Fruit fly (Drosophila melanogaster) whole organism, prepupa: ENCODE data around the gene Ir64a.

ENCODE experiments used
- CG11294 ChIP-seq: fragments of 200-800 bp; sonication (Bioruptor generic); IDR thresholded peaks from 2 replicates; pipeline ENCODE4 v1.3.6; 2022; ENCODE audit warnings: missing biosample characterization, missing genetic modification characterization
- CG1621 ChIP-seq: fragments of 200-800 bp; sonication (Bioruptor generic); optimal IDR thresholded peaks from 3 replicates; lab custom pipeline; 2018; ENCODE audit warnings: missing biosample characterization, mild to moderate bottlenecking, missing genetic modification characterization
- CG16779 ChIP-seq: fragments of 200-800 bp; sonication (Bioruptor generic); optimal IDR thresholded peaks from 3 replicates; lab custom pipeline; 2017; ENCODE audit warnings: missing biosample characterization, mild to moderate bottlenecking, missing genetic modification characterization
- CG3032 ChIP-seq: fragments of 200-800 bp; optimal IDR thresholded peaks from 2 replicates; lab custom pipeline; 2019; ENCODE audit warnings: missing biosample characterization, mild to moderate bottlenecking, missing genetic modification characterization, moderate library complexity
- CG32006 ChIP-seq: fragments of 200-800 bp; sonication (Bioruptor generic); optimal IDR thresholded peaks from 3 replicates; lab custom pipeline; 2017; ENCODE audit warnings: missing biosample characterization, mild to moderate bottlenecking, missing genetic modification characterization
- CG34406 ChIP-seq: fragments of 200-800 bp; sonication (Bioruptor generic); optimal IDR thresholded peaks from 3 replicates; lab custom pipeline; 2016; ENCODE audit warnings: missing biosample characterization, missing genetic modification characterization
- CG4318 ChIP-seq: fragments of 200-800 bp; sonication (Bioruptor generic); optimal IDR thresholded peaks from 3 replicates; lab custom pipeline; 2017; ENCODE audit warnings: missing biosample characterization, mild to moderate bottlenecking, missing genetic modification characterization
- CG6163 ChIP-seq: fragments of 200-800 bp; sonication (Bioruptor generic); IDR thresholded peaks from 3 replicates; pipeline ENCODE4 v1.3.6; 2022; ENCODE audit warnings: missing biosample characterization, missing genetic modification characterization
- CG6276 ChIP-seq: fragments of 200-800 bp; sonication (Bioruptor generic); optimal IDR thresholded peaks from 2 replicates; lab custom pipeline; 2017; ENCODE audit warnings: missing biosample characterization, mild to moderate bottlenecking, missing genetic modification characterization
- CG6792 ChIP-seq: fragments of 200-800 bp; sonication (Bioruptor generic); optimal IDR thresholded peaks from 3 replicates; lab custom pipeline; 2016; ENCODE audit warnings: missing biosample characterization, missing genetic modification characterization
- CG8119 ChIP-seq: fragments of 200-800 bp; sonication (Bioruptor generic); IDR thresholded peaks from 3 replicates; pipeline ENCODE4 v1.3.6; 2022; ENCODE audit warnings: missing biosample characterization, missing genetic modification characterization
- CG9139 ChIP-seq: fragments of 200-800 bp; sonication (Bioruptor generic); optimal IDR thresholded peaks from 3 replicates; lab custom pipeline; 2017; ENCODE audit warnings: missing biosample characterization, mild to moderate bottlenecking, missing genetic modification characterization
- Eip78C ChIP-seq: fragments of 200-800 bp; sonication (Bioruptor generic); peaks from one replicate; lab custom pipeline; 2016; ENCODE audit warnings: missing biosample characterization, missing genetic modification characterization
- Ets21C ChIP-seq: fragments of 200-800 bp; sonication (Bioruptor generic); optimal IDR thresholded peaks from 3 replicates; lab custom pipeline; 2016; ENCODE audit warnings: missing biosample characterization, missing genetic modification characterization
- Gug ChIP-seq: fragments of 200-800 bp; sonication (Bioruptor generic); IDR thresholded peaks from 2 replicates; pipeline ENCODE4 v1.3.6; 2022; ENCODE audit warnings: missing biosample characterization, missing genetic modification characterization
- Hr38 ChIP-seq: sonication (Bioruptor generic); optimal IDR thresholded peaks from 2 replicates; lab custom pipeline; 2016; ENCODE audit warnings: missing biosample characterization, missing genetic modification characterization
- Hr4 ChIP-seq: fragments of 200-800 bp; sonication (Bioruptor generic); optimal IDR thresholded peaks from 3 replicates; lab custom pipeline; 2016; ENCODE audit warnings: missing biosample characterization, missing genetic modification characterization
- Lpt ChIP-seq: fragments of 200-800 bp; sonication (Bioruptor generic); optimal IDR thresholded peaks from 3 replicates; lab custom pipeline; 2016; ENCODE audit warnings: missing biosample characterization, missing genetic modification characterization
- OdsH ChIP-seq: fragments of 200-800 bp; sonication (Bioruptor generic); optimal IDR thresholded peaks from 3 replicates; lab custom pipeline; 2016; ENCODE audit warnings: missing biosample characterization, missing genetic modification characterization
- Smox ChIP-seq: fragments of 200-800 bp; sonication (Bioruptor generic); optimal IDR thresholded peaks from 3 replicates; lab custom pipeline; 2016; ENCODE audit warnings: missing biosample characterization, missing genetic modification characterization
- Sox15 ChIP-seq: fragments of 200-800 bp; sonication (Bioruptor generic); optimal IDR thresholded peaks from 3 replicates; lab custom pipeline; 2016; ENCODE audit warnings: missing biosample characterization, missing genetic modification characterization
- achi ChIP-seq: fragments of 200-800 bp; sonication (Bioruptor generic); optimal IDR thresholded peaks from 3 replicates; lab custom pipeline; 2016; ENCODE audit warnings: missing biosample characterization, missing genetic modification characterization
- acj6 ChIP-seq: fragments of 200-800 bp; sonication (Bioruptor generic); optimal IDR thresholded peaks from 3 replicates; lab custom pipeline; 2016; ENCODE audit warnings: missing biosample characterization, missing genetic modification characterization
- cyc ChIP-seq: fragments of 200-800 bp; sonication (Bioruptor generic); optimal IDR thresholded peaks from 3 replicates; lab custom pipeline; 2016; ENCODE audit warnings: missing biosample characterization, missing genetic modification characterization
- dac ChIP-seq: fragments of 200-800 bp; sonication (Bioruptor generic); optimal IDR thresholded peaks from 2 replicates; lab custom pipeline; 2017; ENCODE audit warnings: missing biosample characterization, mild to moderate bottlenecking, missing genetic modification characterization
- eg ChIP-seq: fragments of 200-800 bp; sonication (Bioruptor generic); IDR thresholded peaks from 3 replicates; pipeline ENCODE4 v1.3.6; 2022; ENCODE audit warnings: missing biosample characterization, missing genetic modification characterization
- fd59A ChIP-seq: fragments of 200-800 bp; sonication (Bioruptor generic); optimal IDR thresholded peaks from 2 replicates; lab custom pipeline; 2017; ENCODE audit warnings: missing biosample characterization, mild to moderate bottlenecking, missing genetic modification characterization, missing genetic modification reagents
- fd85E ChIP-seq: fragments of 200-800 bp; sonication (Bioruptor generic); optimal IDR thresholded peaks from 3 replicates; lab custom pipeline; 2016; ENCODE audit warnings: missing biosample characterization, missing genetic modification characterization
- fkh ChIP-seq: fragments of 200-800 bp; sonication (Bioruptor generic); optimal IDR thresholded peaks from 3 replicates; lab custom pipeline; 2017; ENCODE audit warnings: missing biosample characterization, mild to moderate bottlenecking, missing genetic modification characterization, moderate library complexity
- pdm3 ChIP-seq: fragments of 200-800 bp; sonication (Bioruptor generic); optimal IDR thresholded peaks from 3 replicates; lab custom pipeline; 2016; ENCODE audit warnings: missing biosample characterization, missing genetic modification characterization
- salr ChIP-seq, 2 experiments: fragments of 200-800 bp; sonication (Bioruptor generic); optimal IDR thresholded peaks; 3 replicates each; lab custom pipeline; 2016 to 2018; ENCODE audit warnings: missing biosample characterization in 2 of 2, missing genetic modification characterization in 2 of 2, mild to moderate bottlenecking in 1 of 2
- svp ChIP-seq: fragments of 200-800 bp; sonication (Bioruptor generic); peaks from one replicate; lab custom pipeline; 2016; ENCODE audit warnings: missing biosample characterization, missing genetic modification characterization
- topi ChIP-seq: fragments of 200-800 bp; sonication (Bioruptor generic); optimal IDR thresholded peaks from 3 replicates; lab custom pipeline; 2016; ENCODE audit warnings: missing biosample characterization, missing genetic modification characterization

The Ir64a gene

DNA sequence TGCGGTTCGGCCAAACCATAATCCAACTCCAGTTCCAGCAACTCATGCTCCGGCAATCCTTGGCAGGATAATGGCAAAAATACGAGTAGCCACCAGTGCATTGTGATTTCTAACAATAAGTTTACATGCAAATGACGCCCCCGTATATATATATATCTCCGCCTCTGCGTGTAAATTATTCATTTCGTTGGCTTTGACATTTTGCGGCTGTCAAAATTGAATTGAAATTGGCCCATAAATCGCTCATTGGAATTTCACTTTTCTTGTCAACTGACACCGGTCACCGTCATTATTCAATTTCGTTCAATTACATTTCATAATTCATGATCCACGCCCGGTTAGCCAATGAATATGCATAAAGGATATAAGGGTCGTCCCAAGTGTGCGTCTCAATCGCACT lies at the start of gene Ir64a:
Ir64a (minus strand) TSS at position 101 of the 400 bp plus-strand sequence.
- no peak for TF ChIP-seq dac

DNA sequence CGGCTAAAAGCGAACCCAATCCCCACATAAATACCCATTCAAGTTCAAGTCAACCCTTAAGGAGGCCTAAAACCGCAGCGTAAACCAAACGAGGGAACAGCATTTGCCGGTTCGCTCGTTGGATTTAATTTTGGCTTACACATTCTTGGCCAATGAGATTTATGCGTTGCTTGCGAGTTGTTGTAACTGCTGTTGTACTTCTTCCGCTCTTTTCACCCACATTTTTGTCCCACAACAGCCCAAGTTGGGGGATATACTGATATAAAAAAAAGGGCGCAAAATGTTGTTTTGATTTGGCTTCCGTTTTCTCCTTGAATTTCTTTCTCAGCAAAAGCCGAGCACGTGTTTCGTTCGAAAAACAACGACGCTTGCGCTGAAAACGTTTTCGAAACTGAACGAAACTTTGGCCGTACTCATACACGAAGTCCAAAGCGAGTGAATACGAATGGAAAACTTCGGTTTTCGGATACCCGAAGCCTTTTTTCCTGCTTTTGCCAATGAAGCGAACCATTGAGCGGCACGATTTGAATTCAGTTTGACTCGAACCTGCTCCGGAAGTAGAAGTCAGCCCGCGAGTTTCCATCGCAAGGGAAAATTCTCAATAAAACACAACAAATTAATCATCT lies 41.1 kb upstream of the Ir64a start, which contains the start of gene DIP-delta:
DIP-delta (plus strand) TSS at position 533 of the 626 bp plus-strand sequence.
- no peak for TF ChIP-seq fkh (GFP tag; lab: Kevin White, UChicago)
- no peak for TF ChIP-seq Eip78C (GFP tag; lab: Kevin White, UChicago)
- TF ChIP-seq fd85E (GFP tag; lab: Kevin White, UChicago): no peak
- TF ChIP-seq eg (GFP tag; lab: Robert Waterston, UW): no peak
- no peak for TF ChIP-seq Hr38 (GFP tag; lab: Kevin White, UChicago)
- TF ChIP-seq Ets21C (GFP tag; lab: Kevin White, UChicago): no peak
- no peak for TF ChIP-seq OdsH (GFP tag; lab: Kevin White, UChicago)
- TF ChIP-seq CG1621 (tag; lab: Kevin White, UChicago): no peak
- TF ChIP-seq achi (GFP tag; lab: Kevin White, UChicago): no peak
- TF ChIP-seq topi (GFP tag; lab: Kevin White, UChicago): no peak
- no peak for TF ChIP-seq CG34406 (GFP tag; lab: Kevin White, UChicago)
- no peak for TF ChIP-seq CG9139 (GFP tag; lab: Kevin White, UChicago)

DNA sequence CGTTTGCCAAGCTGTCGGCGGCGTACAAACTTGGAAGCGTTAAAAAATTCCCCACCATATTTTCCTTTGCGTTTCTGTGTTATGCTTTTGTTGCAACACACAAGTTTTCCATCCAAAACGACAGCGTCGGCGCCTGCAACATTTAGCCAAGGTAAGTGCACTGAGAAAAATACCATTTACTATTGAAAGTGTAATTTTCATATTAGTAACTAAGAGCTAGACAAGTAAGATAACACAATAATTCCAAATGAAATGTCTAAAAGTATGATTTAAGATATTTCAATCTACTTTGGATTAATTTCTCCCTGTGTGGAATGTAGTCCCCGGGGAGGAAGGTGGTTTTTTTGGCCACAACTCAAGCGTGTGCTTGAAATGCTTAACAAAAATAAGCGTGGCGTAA lies 3.1 kb upstream of the Ir64a start:
- TF ChIP-seq CG6163 (GFP tag; lab: Robert Waterston, UW) (0 out of 3 replicates have a peak, but pooled peaks have one; percentile 46), CG9139 (GFP tag; lab: Kevin White, UChicago) (no peak), fd59A (GFP tag; lab: Kevin White, UChicago) (no peak), CG32006 (peak; percentile 46), CG4318 (GFP tag; lab: Kevin White, UChicago) (peak; percentile 14), Gug (0 out of 2 replicates have a peak, but pooled peaks have one; percentile 12), Eip78C (GFP tag; lab: Kevin White, UChicago) (peak; percentile 76), svp (peak; percentile 50), Hr38 (GFP tag; lab: Kevin White, UChicago) (no peak), Hr4 (GFP tag; lab: Kevin White, UChicago) (peak; percentile 66), CG11294 (GFP tag; lab: Robert Waterston, UW) (0 out of 2 replicates have a peak, but pooled peaks have one; percentile 26), cyc (no peak), CG3032 (tag; lab: Kevin White, UChicago) (no peak), CG6276 (GFP tag; lab: Kevin White, UChicago) (peak; percentile 72), salr (GFP tag; optimal IDR thresholded peaks at IDR 0.05; lab: Kevin White, UChicago) (peak in 1 of 2 experiments; percentile 8), eg (GFP tag; lab: Robert Waterston, UW) (peak; percentile 80), pdm3 (GFP tag; lab: Kevin White, UChicago) (peak; percentile 7), Lpt (GFP tag; lab: Kevin White, UChicago) (peak; percentile 28), CG8119 (GFP tag; lab: Robert Waterston, UW) (peak; percentile 75)
- TF ChIP-seq, all 60 proteins: peak for 14

DNA sequence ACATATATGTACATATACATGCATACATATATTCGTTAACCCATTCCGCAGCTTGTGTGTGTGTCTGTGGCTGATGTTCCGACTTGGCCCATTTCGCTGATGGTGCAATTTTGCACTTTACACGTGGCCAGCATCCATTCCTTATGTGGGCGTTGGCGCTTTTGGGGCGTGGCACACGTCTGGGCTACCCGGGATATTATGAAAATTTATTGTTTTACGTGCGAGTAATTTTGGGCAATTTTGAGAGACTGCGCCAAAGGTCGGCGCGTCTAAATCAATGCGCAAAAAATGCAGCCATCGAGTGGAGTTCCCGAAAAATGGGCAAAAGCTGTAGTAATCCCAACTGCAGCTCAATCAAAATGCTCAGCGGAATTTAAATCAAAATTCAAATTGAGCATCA lies 10.6 kb downstream of the Ir64a start:
- no peak for TF ChIP-seq Sox15 (GFP tag; lab: Kevin White, UChicago)
- TF ChIP-seq CG16779 (tag; lab: Kevin White, UChicago): no peak
- TF ChIP-seq CG6276 (GFP tag; lab: Kevin White, UChicago): no peak
- no peak for TF ChIP-seq CG6792 (GFP tag; lab: Kevin White, UChicago)
- TF ChIP-seq eg (GFP tag; lab: Robert Waterston, UW): no peak
- no peak for TF ChIP-seq achi (GFP tag; lab: Kevin White, UChicago)
- TF ChIP-seq OdsH (GFP tag; lab: Kevin White, UChicago): no peak
- no peak for TF ChIP-seq acj6 (GFP tag; lab: Kevin White, UChicago)
- TF ChIP-seq Smox (GFP tag; lab: Kevin White, UChicago): no peak
